Fruit fly (Drosophila melanogaster): ENCODE results near the gene tho2.
A peak's percentile ranks its signal among the peaks of the same experiment; 100 is the strongest.

The tho2 gene

dm6 chr2L:2163568-2163953, 18.6 kb upstream of the tho2 start (continued):
- TF ChIP-seq CG6276 (GFP tag; optimal IDR thresholded peaks at IDR 0.05) (peak; percentile 76), fd85E (GFP tag; optimal IDR thresholded peaks at IDR 0.05) (peak; percentile 65), acj6 (GFP tag; optimal IDR thresholded peaks at IDR 0.05) (peak; percentile 88), Smox (GFP tag; optimal IDR thresholded peaks at IDR 0.05) (peak; percentile 93), net (GFP tag; optimal IDR thresholded peaks at IDR 0.05) (peak; percentile 85), CG9139 (GFP tag; optimal IDR thresholded peaks at IDR 0.05) (peak; percentile 89), fd59A (GFP tag; optimal IDR thresholded peaks at IDR 0.05) (peak; percentile 97), vri (GFP tag; optimal IDR thresholded peaks at IDR 0.05) (peak; percentile 91), Sox15 (GFP tag; optimal IDR thresholded peaks at IDR 0.05) (peak; percentile 88), CG6792 (GFP tag; optimal IDR thresholded peaks at IDR 0.05) (peak; percentile 92), CG8632 (GFP tag; optimal IDR thresholded peaks at IDR 0.05) (peak; percentile 86), Met (GFP tag; optimal IDR thresholded peaks at IDR 0.05) (peak; percentile 97), spab (GFP tag; optimal IDR thresholded peaks at IDR 0.05) (peak; percentile 94), CG6808 (GFP tag; optimal IDR thresholded peaks at IDR 0.05) (peak; percentile 95), CG15336 (GFP tag; IDR thresholded peaks at IDR 0.05) (peak; percentile 92), salr (GFP tag; optimal IDR thresholded peaks at IDR 0.05) (peak; percentile 68 to 95), ss (GFP tag; optimal IDR thresholded peaks at IDR 0.05) (peak; percentile 94 to 99)

dm6 chr2L:2162729-2163567, 18.0 kb upstream of the tho2 start:
- TF ChIP-seq Hr4 (GFP tag; optimal IDR thresholded peaks at IDR 0.05) (peak; percentile 71), Gug (GFP tag; IDR thresholded peaks at IDR 0.05) (no peak), achi (GFP tag; optimal IDR thresholded peaks at IDR 0.05) (peak; percentile 72), Ets21C (GFP tag; optimal IDR thresholded peaks at IDR 0.05) (no peak), Eip93F (GFP tag; optimal IDR thresholded peaks at IDR 0.05) (no peak), Hr39 (GFP tag; optimal IDR thresholded peaks at IDR 0.05) (no peak), CG10631 (GFP tag; optimal IDR thresholded peaks at IDR 0.05) (peak; percentile 74), CG10669 (GFP tag; optimal IDR thresholded peaks at IDR 0.05) (peak; percentile 66), Eip78C (GFP tag) (peak; percentile 90), CG3919 (GFP tag; optimal IDR thresholded peaks at IDR 0.05) (peak; percentile 74), lz (GFP tag; optimal IDR thresholded peaks at IDR 0.05) (peak; percentile 1), spab (GFP tag; optimal IDR thresholded peaks at IDR 0.05) (peak; percentile 65), CG32006 (GFP tag; optimal IDR thresholded peaks at IDR 0.05) (peak; percentile 73), net (GFP tag; optimal IDR thresholded peaks at IDR 0.05) (no peak), Sox15 (GFP tag; optimal IDR thresholded peaks at IDR 0.05) (no peak), CG11762 (GFP tag; optimal IDR thresholded peaks at IDR 0.05; ENCODE audit: insufficient read depth) (peak; percentile 25), Ets96B (tag; optimal IDR thresholded peaks at IDR 0.05) (peak; percentile 80), Lpt (GFP tag; optimal IDR thresholded peaks at IDR 0.05) (peak; percentile 42), Sox102F (GFP tag; optimal IDR thresholded peaks at IDR 0.05) (no peak), dac (GFP tag; optimal IDR thresholded peaks at IDR 0.05) (no peak), eg (GFP tag; IDR thresholded peaks at IDR 0.05) (0 out of 3 replicates have a peak, but pooled peaks have one; percentile 39), CG11294 (GFP tag; IDR thresholded peaks at IDR 0.05) (no peak), svp (GFP tag) (no peak), Hr38 (GFP tag; optimal IDR thresholded peaks at IDR 0.05) (no peak), acj6 (GFP tag; optimal IDR thresholded peaks at IDR 0.05) (peak; percentile 59), ss (GFP tag; optimal IDR thresholded peaks at IDR 0.05) (peak; percentile 28 to 50), CG3032 (tag; optimal IDR thresholded peaks at IDR 0.05) (peak; percentile 64), CG7368 (GFP tag; optimal IDR thresholded peaks at IDR 0.05) (peak; percentile 41), fd59A (GFP tag; optimal IDR thresholded peaks at IDR 0.05) (peak; percentile 17), dsx (GFP tag; optimal IDR thresholded peaks at IDR 0.05; ENCODE audit: poor library complexity, severe bottlenecking) (peak; percentile 45), esn (GFP tag; optimal IDR thresholded peaks at IDR 0.05) (no peak), topi (GFP tag; optimal IDR thresholded peaks at IDR 0.05) (peak; percentile 17), CG16779 (tag; optimal IDR thresholded peaks at IDR 0.05) (peak; percentile 13), OdsH (GFP tag; optimal IDR thresholded peaks at IDR 0.05) (peak; percentile 36), CG6792 (GFP tag; optimal IDR thresholded peaks at IDR 0.05) (peak; percentile 50), CG8319 (GFP tag; optimal IDR thresholded peaks at IDR 0.05) (no peak), CG6276 (GFP tag; optimal IDR thresholded peaks at IDR 0.05) (peak; percentile 43), CG31627 (GFP tag; optimal IDR thresholded peaks at IDR 0.05) (no peak), CG4318 (GFP tag; optimal IDR thresholded peaks at IDR 0.05) (peak; percentile 33)

Data from whole organism, prepupa.